Fruit fly (Drosophila melanogaster): ENCODE data around the gene CG8132.

The CG8132 gene

DNA sequence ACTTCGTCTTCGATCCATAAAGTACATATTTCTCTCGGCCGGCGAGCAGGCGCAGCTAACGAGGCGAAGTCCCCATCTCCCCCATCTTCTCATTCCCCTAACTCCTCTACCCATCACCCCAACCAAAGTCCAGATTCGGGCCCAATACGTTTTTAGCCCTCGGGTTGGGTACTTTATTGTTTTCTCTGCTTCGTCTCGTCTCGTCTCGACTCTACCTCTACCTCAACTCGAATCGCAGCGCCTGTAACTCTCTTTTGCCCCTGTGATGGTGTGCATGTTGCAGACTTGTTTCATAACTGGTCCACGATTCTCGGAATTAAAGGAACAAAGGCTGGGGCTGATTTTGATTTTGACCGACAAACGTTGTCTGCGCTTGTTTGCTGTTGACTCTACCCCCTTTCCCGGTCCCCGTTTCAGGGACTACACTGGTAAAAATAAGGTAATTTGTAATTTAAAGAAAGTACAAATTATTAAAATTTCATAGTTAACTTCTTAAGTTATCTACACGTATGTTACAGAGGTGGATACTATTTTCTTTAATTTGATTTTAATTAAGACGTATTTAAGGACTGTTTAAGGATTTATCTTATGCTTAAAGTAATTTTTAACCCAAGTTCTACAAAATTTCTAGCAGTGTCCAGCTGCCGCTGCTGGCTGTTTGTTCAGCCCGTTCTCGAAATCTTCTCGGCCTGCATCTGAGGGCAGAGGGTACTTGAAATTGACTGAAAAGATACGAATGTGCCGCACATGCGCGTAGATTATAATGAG is 22.5 kb upstream of the CG8132 start (continued):
- TF ChIP-seq CG8359 (GFP tag; optimal IDR thresholded peaks at IDR 0.05; ENCODE audit: borderline replicate concordance): peak; percentile 25
- TF ChIP-seq fd64A (GFP tag; optimal IDR thresholded peaks at IDR 0.05): no peak
- TF ChIP-seq Atf3 (GFP tag; optimal IDR thresholded peaks at IDR 0.05): no peak
- peak; percentile 34 for TF ChIP-seq CG18599 (GFP tag; optimal IDR thresholded peaks at IDR 0.05)
- peak; percentile 86 for TF ChIP-seq CG10267 (tag; optimal IDR thresholded peaks at IDR 0.05)
- no peak for TF ChIP-seq Dll (GFP tag; IDR thresholded peaks at IDR 0.05; ENCODE audit: partially characterized antibody)
- TF ChIP-seq dysf (GFP tag; IDR thresholded peaks at IDR 0.05): 0 out of 3 replicates have a peak, but pooled peaks have one; percentile 4
- TF ChIP-seq Spps (tag; optimal IDR thresholded peaks at IDR 0.05): peak; percentile 63
- peak; percentile 54 for TF ChIP-seq tin (GFP tag; optimal IDR thresholded peaks at IDR 0.05)
- TF ChIP-seq ash1 (GFP tag; optimal IDR thresholded peaks at IDR 0.05): no peak
- TF ChIP-seq hb (GFP tag; IDR thresholded peaks at IDR 0.05; ENCODE audit: partially characterized antibody): no peak
- TF ChIP-seq Abd-B (GFP tag; optimal IDR thresholded peaks at IDR 0.05): peak; percentile 9
- TF ChIP-seq h (optimal IDR thresholded peaks at IDR 0.05): no peak
- peak; percentile 65 for TF ChIP-seq ac (GFP tag; optimal IDR thresholded peaks at IDR 0.05)
- no peak for TF ChIP-seq CG8944 (GFP tag; optimal IDR thresholded peaks at IDR 0.05)
- no peak for TF ChIP-seq ab (GFP tag; optimal IDR thresholded peaks at IDR 0.05)
- TF ChIP-seq emc (GFP tag; optimal IDR thresholded peaks at IDR 0.05): no peak
- peak; percentile 62 for TF ChIP-seq Oli (tag; optimal IDR thresholded peaks at IDR 0.05)
- peak; percentile 46 for TF ChIP-seq ATbp (GFP tag; optimal IDR thresholded peaks at IDR 0.05)
- TF ChIP-seq CG13123 (GFP tag; optimal IDR thresholded peaks at IDR 0.05): peak; percentile 37
- TF ChIP-seq Ets65A (GFP tag): peak; percentile 32
- TF ChIP-seq CG7745 (tag; optimal IDR thresholded peaks at IDR 0.05): peak; percentile 51
- TF ChIP-seq CG17829 (tag; optimal IDR thresholded peaks at IDR 0.05): peak; percentile 85
- TF ChIP-seq CG18262 (tag; optimal IDR thresholded peaks at IDR 0.05): peak; percentile 91
- no peak for TF ChIP-seq hth (optimal IDR thresholded peaks at IDR 0.05)
- peak; percentile 62 for TF ChIP-seq CoRest (tag; optimal IDR thresholded peaks at IDR 0.05)
- TF ChIP-seq Dp (GFP tag; optimal IDR thresholded peaks at IDR 0.05): no peak
- TF ChIP-seq pum (GFP tag; optimal IDR thresholded peaks at IDR 0.05): peak; percentile 26
- TF ChIP-seq Usf (GFP tag; optimal IDR thresholded peaks at IDR 0.05): peak; percentile 39
- peak; percentile 51 for TF ChIP-seq Nf-YB (GFP tag; optimal IDR thresholded peaks at IDR 0.05)
- TF ChIP-seq Camta (GFP tag; optimal IDR thresholded peaks at IDR 0.05): peak; percentile 47
- peak; percentile 44 for TF ChIP-seq CG30431 (GFP tag; optimal IDR thresholded peaks at IDR 0.05)
- peak; percentile 80 for TF ChIP-seq gsb-n (tag; optimal IDR thresholded peaks at IDR 0.05)
- peak; percentile 27 for TF ChIP-seq CG30020 (tag; optimal IDR thresholded peaks at IDR 0.05)
- TF ChIP-seq nerfin-1 (tag; optimal IDR thresholded peaks at IDR 0.05): peak; percentile 42
- peak; percentile 50 for TF ChIP-seq CG17328 (GFP tag; IDR thresholded peaks at IDR 0.05)
- TF ChIP-seq prd (optimal IDR thresholded peaks at IDR 0.05): no peak
- peak; percentile 79; the same call in 2 of the 3 replicates for TF ChIP-seq prd (GFP tag; IDR thresholded peaks at IDR 0.05)
- peak; percentile 71 for TF ChIP-seq CG31441 (GFP tag; IDR thresholded peaks at IDR 0.05)
- TF ChIP-seq tap (tag; optimal IDR thresholded peaks at IDR 0.05): peak; percentile 8
- TF ChIP-seq Vsx1 (GFP tag; optimal IDR thresholded peaks at IDR 0.05): peak; percentile 46
- peak; percentile 65 to 74 for TF ChIP-seq bsh (GFP tag; optimal IDR thresholded peaks at IDR 0.05)
- TF ChIP-seq Hr3 (GFP tag; optimal IDR thresholded peaks at IDR 0.05): peak; percentile 55
- TF ChIP-seq CG17568 (GFP tag; optimal IDR thresholded peaks at IDR 0.05): peak; percentile 0
- 0 out of 3 replicates have a peak, but pooled peaks have one; percentile 24 for TF ChIP-seq vnd (GFP tag; IDR thresholded peaks at IDR 0.05; ENCODE audit: partially characterized antibody)
- no peak for TF ChIP-seq tup (GFP tag; optimal IDR thresholded peaks at IDR 0.05)
- TF ChIP-seq gcm (GFP tag; optimal IDR thresholded peaks at IDR 0.05): peak; percentile 76
- no peak for TF ChIP-seq CG14667 (GFP tag; IDR thresholded peaks at IDR 0.05)
- peak; percentile 87 for TF ChIP-seq CG10979 (tag; optimal IDR thresholded peaks at IDR 0.05)
